Worm (Caenorhabditis elegans): ENCODE results near the gene F22H10.6.
A peak's percentile ranks its signal among the peaks of the same experiment; 100 is the strongest.

Gene F22H10.6

ce11 chrX:16729259-16729658, 38.1 kb upstream of the F22H10.6 start, which contains the start of gene hda-4:
Gene hda-4 (plus strand): TSS chrX:16729559.
- TF ChIP-seq fkh-10 (GFP tag; optimal IDR thresholded peaks at IDR 0.05) (no peak), ceh-82 (tag; optimal IDR thresholded peaks at IDR 0.05) (no peak), lin-15B (tag; optimal IDR thresholded peaks at IDR 0.05) (no peak), unc-62 (GFP tag; optimal IDR thresholded peaks at IDR 0.05) (no peak), nhr-23 (tag; optimal IDR thresholded peaks at IDR 0.05) (no peak), ZK546.5 (tag; optimal IDR thresholded peaks at IDR 0.05) (no peak), skn-1 (tag; optimal IDR thresholded peaks at IDR 0.05) (no peak), lin-39 (tag; optimal IDR thresholded peaks at IDR 0.05) (no peak), elt-1 (tag; optimal IDR thresholded peaks at IDR 0.05) (no peak), ceh-9 (tag; optimal IDR thresholded peaks at IDR 0.05) (no peak), lsy-12 (tag; optimal IDR thresholded peaks at IDR 0.05) (no peak), mdl-1 (tag; optimal IDR thresholded peaks at IDR 0.05) (no peak), nhr-237 (tag; optimal IDR thresholded peaks at IDR 0.05) (no peak), tbx-2 (tag; optimal IDR thresholded peaks at IDR 0.05) (no peak), jun-1 (tag; optimal IDR thresholded peaks at IDR 0.05) (no peak), daf-12 (tag; optimal IDR thresholded peaks at IDR 0.05) (no peak), eor-1 (tag; optimal IDR thresholded peaks at IDR 0.05) (no peak), egl-27 (tag; optimal IDR thresholded peaks at IDR 0.05) (no peak), nhr-67 (tag; optimal IDR thresholded peaks at IDR 0.05) (no peak), ztf-4 (tag; optimal IDR thresholded peaks at IDR 0.05) (no peak)

- TF ChIP-seq ZK546.5 (tag; optimal IDR thresholded peaks at IDR 0.05) = no peak
- peak; percentile 83 for TF ChIP-seq lsy-12 (tag; optimal IDR thresholded peaks at IDR 0.05)
- peak; percentile 53 for TF ChIP-seq lin-15B (tag; optimal IDR thresholded peaks at IDR 0.05)
- TF ChIP-seq elt-1 (tag; optimal IDR thresholded peaks at IDR 0.05) = peak; percentile 50
- no peak for TF ChIP-seq nhr-67 (tag; optimal IDR thresholded peaks at IDR 0.05)
- peak; percentile 94 for TF ChIP-seq nhr-25 (tag; optimal IDR thresholded peaks at IDR 0.05)
- TF ChIP-seq sea-2 (GFP tag; optimal IDR thresholded peaks at IDR 0.05) = no peak
- TF ChIP-seq mdl-1 (tag; optimal IDR thresholded peaks at IDR 0.05) = peak; percentile 85
- peak; percentile 46 for TF ChIP-seq fkh-10 (GFP tag; optimal IDR thresholded peaks at IDR 0.05)
- TF ChIP-seq R02D3.7 (tag; optimal IDR thresholded peaks at IDR 0.05) = peak; percentile 63
- peak; percentile 75 for TF ChIP-seq egl-27 (tag; optimal IDR thresholded peaks at IDR 0.05)
- peak; percentile 20 for TF ChIP-seq ceh-82 (tag; optimal IDR thresholded peaks at IDR 0.05)
- no peak for TF ChIP-seq ceh-9 (tag; optimal IDR thresholded peaks at IDR 0.05)
- TF ChIP-seq mml-1 (tag; optimal IDR thresholded peaks at IDR 0.05) = no peak
- peak; percentile 87 for TF ChIP-seq tbx-2 (tag; optimal IDR thresholded peaks at IDR 0.05)
- TF ChIP-seq nhr-28 (tag; optimal IDR thresholded peaks at IDR 0.05) = no peak
- peak; percentile 93 for TF ChIP-seq elt-2 (tag; optimal IDR thresholded peaks at IDR 0.05)
- no peak for TF ChIP-seq nhr-12 (tag; optimal IDR thresholded peaks at IDR 0.05)
- TF ChIP-seq ceh-28 (tag; optimal IDR thresholded peaks at IDR 0.05) = peak; percentile 74
- TF ChIP-seq fkh-2 (tag; optimal IDR thresholded peaks at IDR 0.05) = no peak
- TF ChIP-seq hmg-11 (tag; optimal IDR thresholded peaks at IDR 0.05) = peak; percentile 97
- no peak for TF ChIP-seq nhr-237 (tag; optimal IDR thresholded peaks at IDR 0.05)
- TF ChIP-seq ama-1 (optimal IDR thresholded peaks at IDR 0.05) = no peak
- TF ChIP-seq snpc-4 (tag; optimal IDR thresholded peaks at IDR 0.05) = peak; percentile 71
- no peak for TF ChIP-seq eor-1 (tag; optimal IDR thresholded peaks at IDR 0.05)
- TF ChIP-seq daf-12 (tag; optimal IDR thresholded peaks at IDR 0.05) = no peak
- TF ChIP-seq elt-3 (tag; optimal IDR thresholded peaks at IDR 0.05) = peak in 2 of 3 experiments; percentile 36 to 55
- peak; percentile 11 for TF ChIP-seq ztf-4 (tag; optimal IDR thresholded peaks at IDR 0.05)
- peak; percentile 81 for TF ChIP-seq pqm-1 (tag; optimal IDR thresholded peaks at IDR 0.05)
- no peak for TF ChIP-seq nhr-76 (tag; optimal IDR thresholded peaks at IDR 0.05)
- no peak for TF ChIP-seq nhr-77 (tag; optimal IDR thresholded peaks at IDR 0.05)
- TF ChIP-seq nfya-1 (tag; optimal IDR thresholded peaks at IDR 0.05; ENCODE audit: insufficient read depth) = peak; percentile 92
- TF ChIP-seq lin-39 (tag; optimal IDR thresholded peaks at IDR 0.05) = peak; percentile 91
- TF ChIP-seq unc-39 (tag; optimal IDR thresholded peaks at IDR 0.05) = no peak
- no peak for TF ChIP-seq aly-2 (tag; optimal IDR thresholded peaks at IDR 0.05)
- TF ChIP-seq skn-1 (tag; optimal IDR thresholded peaks at IDR 0.05) = peak; percentile 62
- TF ChIP-seq ztf-11 (tag; optimal IDR thresholded peaks at IDR 0.05) = no peak
- TF ChIP-seq nhr-23 (tag; optimal IDR thresholded peaks at IDR 0.05) = peak; percentile 85
- TF ChIP-seq zag-1 (tag; optimal IDR thresholded peaks at IDR 0.05) = peak; percentile 42
- TF ChIP-seq nhr-11 (tag; optimal IDR thresholded peaks at IDR 0.05) = peak; percentile 91
- TF ChIP-seq pha-4 (tag; optimal IDR thresholded peaks at IDR 0.05) = peak; percentile 86
- TF ChIP-seq ceh-16 (tag; optimal IDR thresholded peaks at IDR 0.05) = no peak
- TF ChIP-seq fos-1 (tag; optimal IDR thresholded peaks at IDR 0.05) = peak; percentile 50
- TF ChIP-seq nhr-43 (tag; optimal IDR thresholded peaks at IDR 0.05; ENCODE audit: poor library complexity, severe bottlenecking) = peak; percentile 84
- peak; percentile 97 for TF ChIP-seq jun-1 (tag; optimal IDR thresholded peaks at IDR 0.05)
- peak; percentile 54 for TF ChIP-seq unc-62 (GFP tag; optimal IDR thresholded peaks at IDR 0.05)
- TF ChIP-seq egl-5 (tag; optimal IDR thresholded peaks at IDR 0.05) = peak; percentile 81
These were observed 35.7 kb upstream of the F22H10.6 start for ce11 chrX:16726879-16727278.

All from whole organism, L3 larva.